Worm (Caenorhabditis elegans) whole organism, young adult: Measurements from ENCODE around the gene sec-16A.2.

Source experiments
- B0336.3 ChIP-seq: fragments of 200-800 bp; sonication (Bioruptor generic); IDR thresholded peaks from 2 replicates; pipeline ENCODE4 v1.3.6; 2022; ENCODE audit warnings: missing genetic modification characterization, missing compliant biosample characterization
- F33H1.4 ChIP-seq: fragments of 200-800 bp; sonication (Bioruptor generic); IDR thresholded peaks from 2 replicates; pipeline ENCODE4 v1.3.6; 2022; ENCODE audit warnings: missing genetic modification reagents, missing genetic modification characterization, missing compliant biosample characterization
- F55B11.4 ChIP-seq: sonication (generic microtip); optimal IDR thresholded peaks from 2 replicates; lab custom pipeline; 2016; ENCODE audit warnings: missing compliant biosample characterization, missing genetic modification characterization, borderline replicate concordance; ENCODE audit not compliant: insufficient read depth
- Y53F4B.3 ChIP-seq: fragments of 200-800 bp; sonication (Bioruptor generic); IDR thresholded peaks from 2 replicates; pipeline ENCODE4 v1.3.6; 2022; ENCODE audit warnings: missing genetic modification reagents, missing genetic modification characterization, missing compliant biosample characterization
- Y67H2A.10 ChIP-seq: fragments of 200-800 bp; sonication (Bioruptor generic); conservative IDR thresholded peaks from 2 replicates; pipeline ENCODE4 v1.3.6; 2022; ENCODE audit warnings: missing genetic modification reagents, missing genetic modification characterization, missing compliant biosample characterization
- Y79H2A.3 ChIP-seq: fragments of 200-800 bp; sonication (Bioruptor generic); conservative IDR thresholded peaks from 2 replicates; pipeline ENCODE4 v1.3.6; 2022; ENCODE audit warnings: missing genetic modification reagents, missing genetic modification characterization, missing compliant biosample characterization
- ceh-58 ChIP-seq: fragments of 200-800 bp; sonication (Bioruptor generic); IDR thresholded peaks from 2 replicates; pipeline ENCODE4 v1.3.6; 2022; ENCODE audit warnings: missing genetic modification characterization, missing compliant biosample characterization
- dox-1 ChIP-seq: fragments of 200-800 bp; sonication (Bioruptor generic); IDR thresholded peaks from 2 replicates; pipeline ENCODE4 v1.3.6; 2022; ENCODE audit warnings: missing genetic modification reagents, missing genetic modification characterization, missing compliant biosample characterization
- efl-1 ChIP-seq: fragments of 150-350 bp; optimal IDR thresholded peaks from 2 replicates; lab custom pipeline; 2014; ENCODE audit warnings: missing biosample characterization, missing genetic modification reagents, missing genetic modification characterization
- hmg-20 ChIP-seq: fragments of 200-800 bp; sonication (Bioruptor generic); IDR thresholded peaks from 2 replicates; pipeline ENCODE4 v1.3.6; 2022; ENCODE audit warnings: missing genetic modification reagents, missing genetic modification characterization, missing compliant biosample characterization
- lag-1 ChIP-seq: fragments of 200-800 bp; sonication (Bioruptor generic); IDR thresholded peaks from 2 replicates; pipeline ENCODE4 v1.3.6; 2022; ENCODE audit warnings: missing genetic modification reagents, missing genetic modification characterization, missing compliant biosample characterization
- lsy-27 ChIP-seq: sonication (generic microtip); optimal IDR thresholded peaks from 2 replicates; lab custom pipeline; 2017; ENCODE audit warnings: missing genetic modification characterization, mild to moderate bottlenecking, missing compliant biosample characterization, antibody characterized with exemption, missing genotype, borderline replicate concordance; ENCODE audit not compliant: insufficient read depth
- madf-6 ChIP-seq: fragments of 200-800 bp; sonication (Bioruptor generic); IDR thresholded peaks from 2 replicates; pipeline ENCODE4 v1.3.6; 2022; ENCODE audit warnings: missing genetic modification reagents, missing genetic modification characterization, missing compliant biosample characterization
- nfya-1 ChIP-seq: sonication (generic microtip); optimal IDR thresholded peaks from 2 replicates; lab custom pipeline; 2017; ENCODE audit warnings: antibody characterized with exemption, missing compliant biosample characterization, missing genetic modification characterization, borderline replicate concordance; ENCODE audit not compliant: insufficient read depth
- nhr-80 ChIP-seq: sonication (generic microtip); optimal IDR thresholded peaks from 2 replicates; lab custom pipeline; 2016; ENCODE audit warnings: missing genetic modification characterization, missing compliant biosample characterization
- nhr-90 ChIP-seq: sonication (generic microtip); optimal IDR thresholded peaks from 2 replicates; lab custom pipeline; 2016; ENCODE audit warnings: missing genotype, mild to moderate bottlenecking, missing genetic modification characterization, missing compliant biosample characterization
- repo-1 ChIP-seq: sonication (generic microtip); optimal IDR thresholded peaks from 2 replicates; lab custom pipeline; 2017; ENCODE audit warnings: mild to moderate bottlenecking, missing genetic modification characterization, missing compliant biosample characterization
- tbx-9 ChIP-seq: sonication (generic microtip); optimal IDR thresholded peaks from 2 replicates; lab custom pipeline; 2016; ENCODE audit warnings: borderline replicate concordance, missing genetic modification characterization, inconsistent platforms, missing compliant biosample characterization
- xnd-1 ChIP-seq: sonication (generic microtip); optimal IDR thresholded peaks from 2 replicates; lab custom pipeline; 2016; ENCODE audit warnings: missing genotype, missing genetic modification reagents, missing genetic modification characterization, missing compliant biosample characterization

sec-16A.2 gene

DNA sequence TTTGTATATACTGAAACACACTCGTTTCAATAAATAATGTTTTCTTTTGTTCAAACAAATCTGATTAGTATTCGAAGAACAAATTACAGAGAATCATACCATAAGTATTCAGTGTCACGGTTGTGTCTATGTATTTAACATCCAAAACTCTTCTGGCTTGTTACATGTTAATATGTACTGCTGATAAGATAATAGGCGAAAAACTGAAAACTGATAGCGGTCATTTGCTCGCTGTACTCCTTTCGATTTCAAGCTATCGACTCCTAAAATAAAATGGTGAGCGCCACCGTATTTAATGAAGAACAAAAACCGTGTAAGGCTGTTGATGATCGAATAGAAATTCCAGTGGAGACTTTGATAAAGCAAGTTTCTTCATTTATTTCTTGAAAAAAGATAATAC, 36.3 kb downstream of the sec-16A.2 start, which contains the start of gene R09F10.1:
Gene R09F10.1 (plus strand): TSS at position 222 of the 400 bp plus-strand sequence.
- TF ChIP-seq nhr-80 (tag; lab: Kevin White, UChicago): peak; percentile 72
- no peak for TF ChIP-seq B0336.3 (GFP tag; lab: Robert Waterston, UW)
- TF ChIP-seq dox-1 (GFP tag; lab: Robert Waterston, UW): peak; percentile 14; the same call in 1 of the 2 replicates

DNA sequence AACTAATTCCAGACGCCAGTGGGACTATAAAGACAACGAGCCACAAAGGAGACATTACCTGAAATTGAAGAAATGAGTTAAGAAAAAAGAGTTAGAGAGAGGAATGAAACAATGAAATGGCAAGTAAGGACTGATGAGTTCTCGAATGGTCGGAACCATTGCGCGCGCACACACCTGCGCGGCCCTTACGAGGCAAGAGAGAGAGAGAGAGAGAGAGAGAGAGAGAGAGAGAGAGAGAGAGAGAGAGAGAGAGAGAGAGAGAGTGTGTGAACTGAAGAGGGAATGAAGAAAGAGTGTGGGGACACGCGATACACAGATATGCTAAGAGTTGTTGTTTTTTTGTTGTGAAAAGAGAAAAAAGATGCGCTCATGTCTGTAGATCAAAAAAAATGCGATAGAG, 39.3 kb downstream of the sec-16A.2 start, which contains the start of gene R09F10.8:
Gene R09F10.8 (minus strand): TSS at position 58 of the 400 bp plus-strand sequence.
- no peak for TF ChIP-seq ceh-58 (GFP tag; lab: Robert Waterston, UW)
- TF ChIP-seq dox-1 (GFP tag; lab: Robert Waterston, UW): peak; percentile 41; the same call in 1 of the 2 replicates
- TF ChIP-seq efl-1 (GFP tag; lab: Kevin White, UChicago): peak; percentile 32
- TF ChIP-seq madf-6 (GFP tag; lab: Robert Waterston, UW): peak; percentile 45; the same call in 1 of the 2 replicates
- no peak for TF ChIP-seq F33H1.4 (GFP tag; lab: Robert Waterston, UW)
- no peak for TF ChIP-seq lsy-27

DNA sequence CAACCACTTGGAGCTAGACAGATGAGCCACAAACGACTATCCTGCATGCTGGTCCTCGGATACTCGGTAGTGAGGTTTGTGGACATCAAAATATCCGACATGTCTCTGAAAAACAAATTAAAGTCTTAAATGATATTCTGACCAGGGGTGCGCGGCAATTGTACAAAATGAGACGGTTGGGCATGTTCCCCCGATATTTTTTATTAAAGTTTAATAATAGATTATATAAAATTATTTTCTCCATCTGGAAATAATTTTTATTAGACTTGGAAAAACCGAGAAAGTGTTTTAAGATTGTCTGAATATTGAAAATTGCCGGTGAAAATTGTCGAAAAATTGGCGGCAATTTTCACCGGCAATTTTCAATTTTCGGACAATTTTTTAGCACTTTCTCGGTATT, 40.8 kb downstream of the sec-16A.2 start, which contains the start of gene F55E10.4:
Gene F55E10.4 (minus strand): TSS at position 101 of the 400 bp plus-strand sequence.
- no peak for TF ChIP-seq F55B11.4
- no peak for TF ChIP-seq nfya-1 (tag; lab: Kevin White, UChicago)
- TF ChIP-seq hmg-20 (GFP tag; lab: Robert Waterston, UW): no peak
- no peak for TF ChIP-seq tbx-9 (tag; lab: Kevin White, UChicago)
- no peak for TF ChIP-seq lag-1 (GFP tag; lab: Robert Waterston, UW)
- no peak for TF ChIP-seq Y79H2A.3 (GFP tag; lab: Robert Waterston, UW)

DNA sequence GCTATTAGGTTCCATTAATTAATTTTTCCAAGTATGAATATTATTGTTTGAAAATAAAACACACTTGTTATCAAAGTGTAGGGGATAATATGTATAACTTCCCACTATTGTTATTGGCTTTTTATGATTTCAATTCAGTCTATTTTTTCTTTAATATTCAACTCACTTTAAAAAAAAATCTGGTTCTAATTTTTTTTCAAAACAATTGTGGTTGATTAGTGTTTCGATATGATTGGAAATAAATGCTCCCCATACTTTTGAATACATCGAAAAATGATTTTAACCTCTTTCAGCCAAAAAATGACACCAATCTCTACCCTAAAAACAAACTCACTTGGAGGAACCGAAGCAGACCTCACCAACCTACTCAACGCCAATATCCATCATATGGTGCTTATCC, 53.3 kb downstream of the sec-16A.2 start, which contains the start of gene F55E10.2:
Gene F55E10.2 (plus strand): TSS at position 301 of the 400 bp plus-strand sequence.
- no peak for TF ChIP-seq xnd-1 (tag; lab: Kevin White, UChicago)
- TF ChIP-seq repo-1 (tag; lab: Kevin White, UChicago): no peak
- TF ChIP-seq Y67H2A.10: no peak
- no peak for TF ChIP-seq B0336.3 (GFP tag; lab: Robert Waterston, UW)
- no peak for TF ChIP-seq Y53F4B.3
- TF ChIP-seq, all 124 proteins: peak for 0

DNA sequence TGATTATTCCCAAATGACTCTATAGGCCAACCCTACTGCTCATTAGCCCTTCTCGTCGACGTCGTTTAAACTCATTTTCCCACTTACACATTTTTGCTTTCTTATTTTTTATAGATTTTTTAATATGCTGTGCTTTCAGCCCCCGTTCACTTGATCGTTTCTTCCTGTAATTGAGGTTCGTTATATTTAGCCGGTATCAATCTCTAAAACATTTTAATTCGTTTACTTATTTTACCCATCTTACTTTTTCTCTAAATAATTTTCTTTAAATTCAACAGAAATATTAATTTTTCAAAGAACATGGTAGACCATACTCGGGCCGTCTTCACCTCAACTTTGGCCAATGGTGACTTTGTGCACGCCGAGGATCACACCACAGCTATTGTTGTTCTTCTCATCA, 54.6 kb downstream of the sec-16A.2 start, which contains the start of gene F55E10.1:
Gene F55E10.1 (plus strand): TSS at position 301 of the 400 bp plus-strand sequence.
- TF ChIP-seq nhr-90 (tag; lab: Kevin White, UChicago): no peak
- TF ChIP-seq, all 124 proteins: peak for 0
